Worm (Caenorhabditis elegans) whole organism, L4 larva: ENCODE measurements around the gene smu-2.

ENCODE experiments used
- R02D3.7 ChIP-seq: fragments of 150-350 bp; sonication (generic microtip); optimal IDR thresholded peaks from 3 replicates; lab custom pipeline; 2014; ENCODE audit warnings: missing biosample characterization, missing genetic modification characterization
- Y105C5A.15 ChIP-seq: fragments of 200-800 bp; sonication (Bioruptor generic); IDR thresholded peaks from 2 replicates; pipeline ENCODE4 v1.3.6; 2022; ENCODE audit warnings: missing genetic modification characterization, missing compliant biosample characterization
- Y48G9A.11 ChIP-seq: fragments of 200-800 bp; sonication (Bioruptor generic); IDR thresholded peaks from 2 replicates; pipeline ENCODE4 v1.3.6; 2022; ENCODE audit warnings: missing genetic modification reagents, missing genetic modification characterization, missing compliant biosample characterization
- Y5F2A.4 ChIP-seq: fragments of 200-800 bp; sonication (Bioruptor generic); optimal IDR thresholded peaks from 2 replicates; lab custom pipeline; 2018; ENCODE audit warnings: mild to moderate bottlenecking, missing genetic modification characterization, missing compliant biosample characterization
- Y75B8A.6 ChIP-seq: fragments of 200-800 bp; sonication (Bioruptor generic); IDR thresholded peaks from 2 replicates; pipeline ENCODE4 v1.3.6; 2022; ENCODE audit warnings: missing genetic modification reagents, missing genetic modification characterization, missing compliant biosample characterization
- ZK337.2 ChIP-seq: fragments of 200-800 bp; sonication (Bioruptor generic); IDR thresholded peaks from 2 replicates; pipeline ENCODE4 v1.3.6; 2022; ENCODE audit warnings: missing genetic modification reagents, missing genetic modification characterization, missing compliant biosample characterization
- ZK546.5 ChIP-seq, 2 experiments: sonication (generic microtip); optimal IDR thresholded peaks; 2 replicates each; lab custom pipeline; 2017; ENCODE audit warnings: missing biosample characterization in 2 of 2, missing genetic modification characterization in 2 of 2
- aha-1 ChIP-seq: fragments of 150-350 bp; peaks from one replicate; lab custom pipeline; 2014; ENCODE audit warnings: missing biosample characterization, missing genetic modification characterization
- ama-1 ChIP-seq: fragments of 150-350 bp; optimal IDR thresholded peaks from 2 replicates; lab custom pipeline; 2014; ENCODE audit warnings: inconsistent platforms, mixed read lengths
- attf-4 ChIP-seq: sonication (generic microtip); optimal IDR thresholded peaks from 3 replicates; lab custom pipeline; 2017; ENCODE audit warnings: missing biosample characterization, missing genetic modification characterization
- ceh-20 ChIP-seq: fragments of 200-800 bp; sonication (Bioruptor generic); IDR thresholded peaks from 2 replicates; pipeline ENCODE4 v1.3.6; 2022; ENCODE audit warnings: missing genetic modification reagents, missing genetic modification characterization, missing compliant biosample characterization
- ceh-28 ChIP-seq: fragments of 150-350 bp; optimal IDR thresholded peaks from 2 replicates; lab custom pipeline; 2014; ENCODE audit warnings: missing biosample characterization, missing genetic modification reagents, missing genetic modification characterization
- ceh-44 ChIP-seq: fragments of 200-800 bp; sonication (Bioruptor generic); IDR thresholded peaks from 2 replicates; pipeline ENCODE4 v1.3.6; 2022; ENCODE audit warnings: missing genetic modification reagents, missing genetic modification characterization, missing compliant biosample characterization
- ces-1 ChIP-seq: fragments of 150-350 bp; sonication (generic microtip); optimal IDR thresholded peaks from 4 replicates; lab custom pipeline; 2014; ENCODE audit warnings: missing biosample characterization, missing genetic modification reagents, missing genetic modification characterization
- ctbp-1 ChIP-seq: fragments of 200-800 bp; sonication (Bioruptor generic); IDR thresholded peaks from 2 replicates; pipeline ENCODE4 v1.3.6; 2022; ENCODE audit warnings: missing genetic modification reagents, missing genetic modification characterization, missing compliant biosample characterization
- daf-12 ChIP-seq: fragments of 150-350 bp; optimal IDR thresholded peaks from 2 replicates; lab custom pipeline; 2014; ENCODE audit warnings: missing biosample characterization, missing genetic modification reagents, missing genetic modification characterization
- daf-16 ChIP-seq, 3 experiments: sonication (generic microtip); optimal IDR thresholded peaks; 2 replicates each; lab custom pipeline; 2016 to 2017; ENCODE audit warnings: missing genetic modification characterization in 3 of 3, missing genetic modification reagents in 3 of 3, mild to moderate bottlenecking in 2 of 3, missing compliant biosample characterization in 2 of 3, missing biosample characterization in 1 of 3, moderate library complexity in 1 of 3
- dmd-8 ChIP-seq: fragments of 200-800 bp; sonication (Bioruptor generic); IDR thresholded peaks from 2 replicates; pipeline ENCODE4 v1.3.6; 2022; ENCODE audit warnings: missing genetic modification characterization, missing compliant biosample characterization
- dmd-9 ChIP-seq: fragments of 200-800 bp; sonication (Bioruptor generic); IDR thresholded peaks from 2 replicates; pipeline ENCODE4 v1.3.6; 2022; ENCODE audit warnings: missing genetic modification reagents, missing genetic modification characterization, missing compliant biosample characterization
- egl-27 ChIP-seq: sonication (generic microtip); optimal IDR thresholded peaks from 3 replicates; lab custom pipeline; 2017; ENCODE audit warnings: missing biosample characterization, missing genetic modification reagents, missing genetic modification characterization
- fos-1 ChIP-seq: fragments of 150-350 bp; optimal IDR thresholded peaks from 2 replicates; lab custom pipeline; 2014; ENCODE audit warnings: missing biosample characterization, missing genetic modification characterization
- gei-8 ChIP-seq: fragments of 200-800 bp; sonication (Bioruptor generic); optimal IDR thresholded peaks from 2 replicates; lab custom pipeline; 2018; ENCODE audit warnings: mild to moderate bottlenecking, missing genetic modification characterization, missing compliant biosample characterization
- hif-1 ChIP-seq, 2 experiments: sonication (generic microtip); optimal IDR thresholded peaks; 2 replicates each; lab custom pipeline; 2016 to 2017; ENCODE audit warnings: missing compliant biosample characterization in 2 of 2, missing genetic modification characterization in 2 of 2, missing genetic modification reagents in 2 of 2, missing genotype in 2 of 2, mild to moderate bottlenecking in 1 of 2
- hlh-30 ChIP-seq: sonication (generic microtip); optimal IDR thresholded peaks from 2 replicates; lab custom pipeline; 2017; ENCODE audit warnings: antibody characterized with exemption, mild to moderate bottlenecking, missing genetic modification characterization, missing compliant biosample characterization; ENCODE audit not compliant: insufficient read depth
- hmg-1.1 ChIP-seq: fragments of 200-800 bp; sonication (Bioruptor generic); IDR thresholded peaks from 2 replicates; pipeline ENCODE4 v1.3.6; 2022; ENCODE audit warnings: missing genetic modification reagents, missing genetic modification characterization, missing compliant biosample characterization
- lin-13 ChIP-seq: fragments of 150-350 bp; optimal IDR thresholded peaks from 2 replicates; lab custom pipeline; 2014; ENCODE audit warnings: missing biosample characterization, missing genetic modification reagents, missing genetic modification characterization
- lin-15B ChIP-seq: fragments of 150-350 bp; sonication (generic microtip); optimal IDR thresholded peaks from 3 replicates; lab custom pipeline; 2014; ENCODE audit warnings: missing biosample characterization, missing genetic modification characterization
- lin-29 ChIP-seq: fragments of 200-800 bp; sonication (Bioruptor generic); IDR thresholded peaks from 2 replicates; pipeline ENCODE4 v1.3.6; 2022; ENCODE audit warnings: missing genetic modification reagents, missing genetic modification characterization, missing compliant biosample characterization
- lin-38 ChIP-seq: fragments of 200-800 bp; sonication (Bioruptor generic); IDR thresholded peaks from 2 replicates; pipeline ENCODE4 v1.3.6; 2022; ENCODE audit warnings: missing genetic modification reagents, missing genetic modification characterization, missing compliant biosample characterization
- madf-9 ChIP-seq: fragments of 200-800 bp; sonication (Bioruptor generic); conservative IDR thresholded peaks from 2 replicates; pipeline ENCODE4 v1.3.6; 2022; ENCODE audit warnings: missing genetic modification reagents, missing genetic modification characterization, missing compliant biosample characterization
- mdl-1 ChIP-seq, 2 experiments: fragments of 150-350 bp in 1 of 2; sonication (generic microtip) in 1 of 2; optimal IDR thresholded peaks; 2 replicates each; lab custom pipeline; 2014 to 2017; ENCODE audit warnings: missing biosample characterization in 2 of 2, missing genetic modification characterization in 2 of 2
- mdt-29 ChIP-seq: fragments of 200-800 bp; sonication (Bioruptor generic); IDR thresholded peaks from 2 replicates; pipeline ENCODE4 v1.3.6; 2022; ENCODE audit warnings: missing genetic modification reagents, missing genetic modification characterization, missing compliant biosample characterization
- nhr-11 ChIP-seq: fragments of 150-350 bp; optimal IDR thresholded peaks from 2 replicates; lab custom pipeline; 2014; ENCODE audit warnings: missing biosample characterization, missing genetic modification characterization
- nhr-237 ChIP-seq: sonication (generic microtip); optimal IDR thresholded peaks from 2 replicates; lab custom pipeline; 2017; ENCODE audit warnings: missing biosample characterization, missing genetic modification characterization
- nhr-6 ChIP-seq: fragments of 150-350 bp; optimal IDR thresholded peaks from 2 replicates; lab custom pipeline; 2014; ENCODE audit warnings: missing biosample characterization, missing genetic modification characterization
- nhr-76 ChIP-seq: fragments of 150-350 bp; optimal IDR thresholded peaks from 2 replicates; lab custom pipeline; 2014; ENCODE audit warnings: missing biosample characterization, missing genetic modification characterization
- nhr-77 ChIP-seq: fragments of 150-350 bp; optimal IDR thresholded peaks from 2 replicates; lab custom pipeline; 2014; ENCODE audit warnings: missing biosample characterization, missing genetic modification characterization
- pha-4 ChIP-seq, 2 experiments: fragments of 150-350 bp in 1 of 2; fragments of 200-800 bp in 1 of 2; sonication (Bioruptor generic) in 1 of 2; IDR thresholded peaks in 1 of 2; optimal IDR thresholded peaks in 1 of 2; 2 replicates each; pipeline versions ENCODE4 v1.3.6 to Lab custom; 2014 to 2022; ENCODE audit warnings: missing genetic modification characterization in 2 of 2, missing genetic modification reagents in 2 of 2, missing biosample characterization in 1 of 2, missing compliant biosample characterization in 1 of 2
- sdz-12 ChIP-seq: fragments of 200-800 bp; sonication (Bioruptor generic); optimal IDR thresholded peaks from 2 replicates; lab custom pipeline; 2018; ENCODE audit warnings: mild to moderate bottlenecking, missing genetic modification characterization, missing compliant biosample characterization
- snpc-1.2 ChIP-seq: fragments of 200-800 bp; sonication (Bioruptor generic); IDR thresholded peaks from 2 replicates; pipeline ENCODE4 v1.3.6; 2022; ENCODE audit warnings: missing genetic modification reagents, missing genetic modification characterization, missing compliant biosample characterization
- spr-1 ChIP-seq: sonication (generic microtip); optimal IDR thresholded peaks from 2 replicates; lab custom pipeline; 2016; ENCODE audit warnings: mild to moderate bottlenecking, missing genetic modification characterization, missing compliant biosample characterization
- tra-1 ChIP-seq: fragments of 200-800 bp; sonication (Bioruptor generic); IDR thresholded peaks from 2 replicates; pipeline ENCODE4 v1.3.6; 2022; ENCODE audit warnings: missing genetic modification reagents, missing genetic modification characterization, missing compliant biosample characterization
- unc-130 ChIP-seq: sonication (generic microtip); optimal IDR thresholded peaks from 2 replicates; lab custom pipeline; 2016; ENCODE audit warnings: missing genetic modification reagents, missing genetic modification characterization, missing compliant biosample characterization
- unc-39 ChIP-seq: sonication (generic microtip); optimal IDR thresholded peaks from 2 replicates; lab custom pipeline; 2017; ENCODE audit warnings: missing biosample characterization, missing genetic modification characterization
- vab-7 ChIP-seq: fragments of 200-800 bp; sonication (Bioruptor generic); IDR thresholded peaks from 2 replicates; pipeline ENCODE4 v1.3.6; 2022; ENCODE audit warnings: missing genetic modification reagents, missing genetic modification characterization, missing compliant biosample characterization
- zfp-3 ChIP-seq: fragments of 200-800 bp; sonication (Bioruptor generic); conservative IDR thresholded peaks from 2 replicates; pipeline ENCODE4 v1.3.6; 2022; ENCODE audit warnings: missing genetic modification reagents, missing genetic modification characterization, missing compliant biosample characterization
- zip-2 ChIP-seq: fragments of 150-350 bp; optimal IDR thresholded peaks from 2 replicates; lab custom pipeline; 2014; ENCODE audit warnings: missing biosample characterization, missing genetic modification characterization
- ztf-11 ChIP-seq: fragments of 150-350 bp; optimal IDR thresholded peaks from 2 replicates; lab custom pipeline; 2014; ENCODE audit warnings: missing biosample characterization, missing genetic modification characterization

Gene smu-2

ce11 chrII:3520988-3521850 lies 39.0 kb downstream of the smu-2 start, which contains the start of gene W09G10.9 (continued):
- TF ChIP-seq ztf-11 (tag; lab: Kevin White, UChicago) (no peak), spr-1 (tag; lab: Kevin White, UChicago) (peak; percentile 20), ces-1 (GFP tag; lab: Kevin White, UChicago) (no peak), zfp-3 (GFP tag; lab: Robert Waterston, UW) (no peak), nhr-237 (tag; lab: Kevin White, UChicago) (no peak), hlh-30 (peak; percentile 22), lin-38 (peak; percentile 95), Y5F2A.4 (no peak), nhr-77 (peak; percentile 61), unc-130 (GFP tag; lab: Kevin White, UChicago) (peak; percentile 32), attf-4 (tag; lab: Kevin White, UChicago) (no peak), lin-13 (GFP tag; lab: Kevin White, UChicago) (peak; percentile 80), nhr-6 (tag; lab: Kevin White, UChicago) (no peak), vab-7 (GFP tag; lab: Robert Waterston, UW) (peak; percentile 75), aha-1 (tag; lab: Kevin White, UChicago) (peak; percentile 44), dmd-9 (GFP tag; lab: Robert Waterston, UW) (peak; percentile 88), dmd-8 (GFP tag; lab: Robert Waterston, UW) (peak; percentile 87), sdz-12 (GFP tag; lab: Kevin White, UChicago) (peak; percentile 14), ZK546.5 (tag; optimal IDR thresholded peaks at IDR 0.05; lab: Kevin White, UChicago) (no peak), unc-39 (tag; lab: Kevin White, UChicago) (no peak), nhr-11 (tag; lab: Kevin White, UChicago) (peak; percentile 24), zip-2 (tag; lab: Kevin White, UChicago) (no peak), ZK337.2 (GFP tag; lab: Robert Waterston, UW) (peak; percentile 74; the same call in 1 of the 2 replicates), ceh-28 (tag; lab: Kevin White, UChicago) (no peak), hmg-1.1 (GFP tag; lab: Robert Waterston, UW) (peak; percentile 96), ceh-20 (GFP tag; lab: Robert Waterston, UW) (0 out of 2 replicates have a peak, but pooled peaks have one; percentile 74), fos-1 (tag; lab: Kevin White, UChicago) (no peak), mdt-29 (peak; percentile 69), snpc-1.2 (GFP tag; lab: Robert Waterston, UW) (0 out of 2 replicates have a peak, but pooled peaks have one; percentile 22), Y48G9A.11 (GFP tag; lab: Robert Waterston, UW) (peak; percentile 84), lin-29 (no peak; the same call in 1 of the 2 replicates), tra-1 (0 out of 2 replicates have a peak, but pooled peaks have one; percentile 37), lin-15B (no peak), ceh-44 (GFP tag; lab: Robert Waterston, UW) (peak; percentile 81), ama-1 (lab: Kevin White, UChicago) (no peak), nhr-76 (tag; lab: Kevin White, UChicago) (no peak), ctbp-1 (GFP tag; lab: Robert Waterston, UW) (peak; percentile 75), hif-1 (tag; optimal IDR thresholded peaks at IDR 0.05; lab: Kevin White, UChicago) (peak in 1 of 2 experiments; percentile 25), mdl-1 (tag; optimal IDR thresholded peaks at IDR 0.05; lab: Kevin White, UChicago) (peak in 1 of 2 experiments; percentile 28), R02D3.7 (tag; lab: Kevin White, UChicago) (no peak), daf-12 (tag; lab: Kevin White, UChicago) (no peak), daf-16 (GFP tag; optimal IDR thresholded peaks at IDR 0.05; lab: Kevin White, UChicago) (peak in 1 of 2 experiments; percentile 29), daf-16 (tag; optimal IDR thresholded peaks at IDR 0.05; lab: Kevin White, UChicago) (peak; percentile 54), Y75B8A.6 (0 out of 2 replicates have a peak, but pooled peaks have one; percentile 48), pha-4 (GFP tag; IDR thresholded peaks at IDR 0.05; lab: Robert Waterston, UW) (peak; percentile 90), pha-4 (tag; optimal IDR thresholded peaks at IDR 0.05; lab: Kevin White, UChicago) (no peak), Y105C5A.15 (GFP tag; lab: Robert Waterston, UW) (no peak), gei-8 (GFP tag; lab: Kevin White, UChicago) (no peak), madf-9 (GFP tag; lab: Robert Waterston, UW) (peak; percentile 90), egl-27 (tag; lab: Kevin White, UChicago) (no peak)
